Worm (Caenorhabditis elegans) whole organism, mixed stage, embryonic: ENCODE measurements around the gene Y59H11AM.4.

Experiments used
- M03D4.4 ChIP-seq: sonication (generic microtip); optimal IDR thresholded peaks from 2 replicates; lab custom pipeline; 2017; ENCODE audit warnings: mild to moderate bottlenecking, missing genetic modification characterization, missing compliant biosample characterization
- bed-3 ChIP-seq: fragments of 200-800 bp; sonication (Bioruptor generic); optimal IDR thresholded peaks from 3 replicates; lab custom pipeline; 2018; ENCODE audit warnings: mild to moderate bottlenecking, missing genetic modification characterization, moderate library complexity, missing compliant biosample characterization
- blmp-1 ChIP-seq: fragments of 150-350 bp; optimal IDR thresholded peaks from 2 replicates; lab custom pipeline; 2014; ENCODE audit warnings: missing biosample characterization, missing genetic modification characterization
- ceh-39 ChIP-seq: fragments of 150-350 bp; optimal IDR thresholded peaks from 2 replicates; lab custom pipeline; 2014; ENCODE audit warnings: missing biosample characterization, missing genetic modification characterization
- ceh-43 ChIP-seq: fragments of 200-800 bp; sonication (Bioruptor generic); optimal IDR thresholded peaks from 2 replicates; lab custom pipeline; 2018; ENCODE audit warnings: mild to moderate bottlenecking, missing genetic modification characterization, moderate library complexity, missing compliant biosample characterization
- ceh-83 ChIP-seq: fragments of 200-800 bp; sonication (Bioruptor generic); optimal IDR thresholded peaks from 2 replicates; lab custom pipeline; 2018; ENCODE audit warnings: mild to moderate bottlenecking, missing genetic modification characterization, missing compliant biosample characterization
- ces-1 ChIP-seq: fragments of 150-350 bp; optimal IDR thresholded peaks from 2 replicates; lab custom pipeline; 2014; ENCODE audit warnings: missing biosample characterization, missing genetic modification reagents, missing genetic modification characterization
- cnd-1 ChIP-seq: fragments of 200-800 bp; sonication (Bioruptor generic); optimal IDR thresholded peaks from 2 replicates; lab custom pipeline; 2018; ENCODE audit warnings: mild to moderate bottlenecking, missing genetic modification characterization, missing compliant biosample characterization
- drap-1 ChIP-seq: fragments of 200-800 bp; sonication (Bioruptor generic); optimal IDR thresholded peaks from 3 replicates; lab custom pipeline; 2018; ENCODE audit warnings: mild to moderate bottlenecking, missing genetic modification characterization, missing compliant biosample characterization
- elt-3 ChIP-seq: fragments of 150-350 bp; optimal IDR thresholded peaks from 2 replicates; lab custom pipeline; 2014; ENCODE audit warnings: missing biosample characterization, missing genetic modification characterization
- flh-1 ChIP-seq: fragments of 200-800 bp; sonication (Bioruptor generic); optimal IDR thresholded peaks from 2 replicates; lab custom pipeline; 2018; ENCODE audit warnings: mild to moderate bottlenecking, missing genetic modification characterization, moderate library complexity, missing compliant biosample characterization
- ham-2 ChIP-seq: fragments of 200-800 bp; sonication (Bioruptor generic); optimal IDR thresholded peaks from 2 replicates; lab custom pipeline; 2018; ENCODE audit warnings: mild to moderate bottlenecking, missing genetic modification characterization, missing compliant biosample characterization
- lin-13 ChIP-seq: fragments of 150-350 bp; optimal IDR thresholded peaks from 2 replicates; lab custom pipeline; 2014; ENCODE audit warnings: missing biosample characterization, missing genetic modification characterization
- lin-32 ChIP-seq: fragments of 200-800 bp; sonication (Bioruptor generic); optimal IDR thresholded peaks from 2 replicates; lab custom pipeline; 2018; ENCODE audit warnings: mild to moderate bottlenecking, missing genetic modification characterization, missing compliant biosample characterization
- lsy-2 ChIP-seq: fragments of 150-350 bp; optimal IDR thresholded peaks from 2 replicates; lab custom pipeline; 2014; ENCODE audit warnings: missing biosample characterization, missing genetic modification characterization
- mab-5 ChIP-seq: fragments of 150-350 bp; optimal IDR thresholded peaks from 2 replicates; lab custom pipeline; 2014; ENCODE audit warnings: missing biosample characterization, missing genetic modification characterization
- mep-1 ChIP-seq: fragments of 150-350 bp; optimal IDR thresholded peaks from 2 replicates; lab custom pipeline; 2017; ENCODE audit warnings: missing biosample characterization, missing genetic modification reagents, missing genetic modification characterization, inconsistent platforms
- mls-2 ChIP-seq: sonication (generic microtip); optimal IDR thresholded peaks from 2 replicates; lab custom pipeline; 2016; ENCODE audit warnings: mild to moderate bottlenecking, missing genetic modification characterization, moderate library complexity, missing compliant biosample characterization
- nhr-12 ChIP-seq: fragments of 150-350 bp; optimal IDR thresholded peaks from 2 replicates; lab custom pipeline; 2014; ENCODE audit warnings: missing biosample characterization, missing genetic modification characterization
- nhr-2 ChIP-seq: fragments of 150-350 bp; optimal IDR thresholded peaks from 2 replicates; lab custom pipeline; 2014; ENCODE audit warnings: missing biosample characterization, missing genetic modification characterization
- nhr-237 ChIP-seq: fragments of 150-350 bp; optimal IDR thresholded peaks from 2 replicates; lab custom pipeline; 2014; ENCODE audit warnings: missing biosample characterization, missing genetic modification characterization
- nhr-28 ChIP-seq: fragments of 150-350 bp; optimal IDR thresholded peaks from 2 replicates; lab custom pipeline; 2014; ENCODE audit warnings: missing biosample characterization, missing genetic modification characterization
- pha-4 ChIP-seq: fragments of 150-350 bp; optimal IDR thresholded peaks from 2 replicates; lab custom pipeline; 2018; ENCODE audit warnings: missing biosample characterization, missing genetic modification reagents, missing genetic modification characterization
- sem-2 ChIP-seq: fragments of 200-800 bp; sonication (Bioruptor generic); optimal IDR thresholded peaks from 2 replicates; lab custom pipeline; 2018; ENCODE audit warnings: mild to moderate bottlenecking, missing genetic modification characterization, missing compliant biosample characterization
- snpc-4 ChIP-seq: fragments of 150-350 bp; optimal IDR thresholded peaks from 2 replicates; lab custom pipeline; 2014; ENCODE audit warnings: missing biosample characterization, missing genetic modification characterization
- sptf-1 ChIP-seq: sonication (generic microtip); optimal IDR thresholded peaks from 2 replicates; lab custom pipeline; 2017; ENCODE audit warnings: mild to moderate bottlenecking, missing genetic modification characterization, moderate library complexity, missing compliant biosample characterization
- tbx-8 ChIP-seq: fragments of 200-800 bp; sonication (Bioruptor generic); optimal IDR thresholded peaks from 2 replicates; lab custom pipeline; 2018; ENCODE audit warnings: mild to moderate bottlenecking, missing genetic modification characterization, moderate library complexity, missing compliant biosample characterization
- unc-120 ChIP-seq: sonication (generic microtip); optimal IDR thresholded peaks from 2 replicates; lab custom pipeline; 2017; ENCODE audit warnings: missing genetic modification characterization, missing compliant biosample characterization; ENCODE audit not compliant: poor library complexity, severe bottlenecking
- unc-39 ChIP-seq: fragments of 150-350 bp; optimal IDR thresholded peaks from 2 replicates; lab custom pipeline; 2014; ENCODE audit warnings: missing biosample characterization, missing genetic modification characterization
- unc-62 ChIP-seq: fragments of 150-350 bp; optimal IDR thresholded peaks from 2 replicates; lab custom pipeline; 2014; ENCODE audit warnings: missing biosample characterization, missing genetic modification reagents, missing genetic modification characterization
- zip-8 ChIP-seq: fragments of 150-350 bp; optimal IDR thresholded peaks from 2 replicates; lab custom pipeline; 2014; ENCODE audit warnings: missing biosample characterization, missing genetic modification characterization
- ztf-11 ChIP-seq: fragments of 150-350 bp; optimal IDR thresholded peaks from 2 replicates; lab custom pipeline; 2014; ENCODE audit warnings: missing biosample characterization, missing genetic modification characterization

Gene Y59H11AM.4

ce11 chrIV:8602877-8603276 lies 32.7 kb upstream of the Y59H11AM.4 start, which contains the start of gene Y59H11AR.10:
TSS of gene Y59H11AR.10 (plus strand) at chrIV:8603177.
- TF ChIP-seq elt-3 (no peak), ham-2 (GFP tag; lab: Kevin White, UChicago) (no peak), unc-62 (GFP tag; lab: Kevin White, UChicago) (no peak), cnd-1 (no peak), M03D4.4 (no peak), ztf-11 (no peak), pha-4 (tag; lab: Kevin White, UChicago) (no peak), lin-13 (tag; lab: Kevin White, UChicago) (no peak)
- TF ChIP-seq, all 35 proteins: peak for 0

ce11 chrIV:8600712-8601330 lies 30.7 kb upstream of the Y59H11AM.4 start, which contains the start of gene Y59H11AR.4:
TSS of gene Y59H11AR.4 (minus strand) at chrIV:8600762.
- no peak for TF ChIP-seq ces-1 (GFP tag; lab: Kevin White, UChicago)
- no peak for TF ChIP-seq zip-8 (tag; lab: Kevin White, UChicago)
- TF ChIP-seq drap-1 (GFP tag; lab: Kevin White, UChicago): no peak
- TF ChIP-seq unc-39 (tag; lab: Kevin White, UChicago): no peak
- TF ChIP-seq flh-1 (GFP tag; lab: Kevin White, UChicago): no peak
- TF ChIP-seq snpc-4 (tag; lab: Kevin White, UChicago): no peak
- TF ChIP-seq nhr-12 (tag; lab: Kevin White, UChicago): no peak
- TF ChIP-seq nhr-237 (tag; lab: Kevin White, UChicago): no peak
- TF ChIP-seq ceh-83 (GFP tag; lab: Kevin White, UChicago): no peak
- TF ChIP-seq mls-2 (tag; lab: Kevin White, UChicago): no peak
- TF ChIP-seq ceh-43: no peak
- TF ChIP-seq, all 35 proteins: peak for 0

ce11 chrIV:8597504-8597903 lies 27.4 kb upstream of the Y59H11AM.4 start:
- TF ChIP-seq drap-1 (GFP tag; lab: Kevin White, UChicago) (no peak), nhr-237 (tag; lab: Kevin White, UChicago) (peak; percentile 3), ceh-39 (tag; lab: Kevin White, UChicago) (no peak), nhr-2 (tag; lab: Kevin White, UChicago) (peak; percentile 3), ces-1 (GFP tag; lab: Kevin White, UChicago) (peak; percentile 59), unc-120 (tag; lab: Kevin White, UChicago) (peak; percentile 49)

- TF ChIP-seq mab-5 (tag; lab: Kevin White, UChicago): no peak
- TF ChIP-seq tbx-8 (GFP tag; lab: Kevin White, UChicago): no peak
- TF ChIP-seq blmp-1 (tag; lab: Kevin White, UChicago): no peak
- TF ChIP-seq nhr-28: no peak
- TF ChIP-seq lin-32 (GFP tag; lab: Kevin White, UChicago): no peak
- TF ChIP-seq lin-13 (tag; lab: Kevin White, UChicago): no peak
- no peak for TF ChIP-seq nhr-237 (tag; lab: Kevin White, UChicago)
- no peak for TF ChIP-seq pha-4 (tag; lab: Kevin White, UChicago)
- TF ChIP-seq ceh-39 (tag; lab: Kevin White, UChicago): no peak
- no peak for TF ChIP-seq sem-2
Observed at ce11 chrIV:8595767-8596166, 25.6 kb upstream of the Y59H11AM.4 start, which contains the start of gene clec-181. TSS of gene clec-181 (plus strand) at chrIV:8596067.

- TF ChIP-seq lin-13 (tag; lab: Kevin White, UChicago) (no peak), cnd-1 (no peak), nhr-2 (tag; lab: Kevin White, UChicago) (no peak), mep-1 (tag; lab: Kevin White, UChicago) (no peak), mls-2 (tag; lab: Kevin White, UChicago) (no peak), lin-32 (GFP tag; lab: Kevin White, UChicago) (no peak), tbx-8 (GFP tag; lab: Kevin White, UChicago) (no peak), lsy-2 (no peak), ceh-39 (tag; lab: Kevin White, UChicago) (no peak), sptf-1 (tag; lab: Kevin White, UChicago) (no peak), bed-3 (GFP tag; lab: Kevin White, UChicago) (no peak), unc-120 (tag; lab: Kevin White, UChicago) (no peak), unc-62 (GFP tag; lab: Kevin White, UChicago) (no peak)
Observed at ce11 chrIV:8595317-8595716, 25.2 kb upstream of the Y59H11AM.4 start, which contains the start of gene Y59H11AR.3. TSS of gene Y59H11AR.3 (minus strand) at chrIV:8595417.
